Worm (Caenorhabditis elegans) whole organism, late embryonic: ENCODE data around the gene mob-4.

Experiments
- hlh-13 ChIP-seq: fragments of 200-800 bp; sonication (Bioruptor generic); optimal IDR thresholded peaks from 2 replicates; lab custom pipeline; 2018; ENCODE audit warnings: mild to moderate bottlenecking, missing genetic modification characterization, missing compliant biosample characterization
- npax-4 ChIP-seq: sonication (generic microtip); optimal IDR thresholded peaks from 2 replicates; lab custom pipeline; 2016; ENCODE audit warnings: missing genetic modification characterization, missing compliant biosample characterization

ce11 chrIII:8247051-8247450 lies 22.2 kb downstream of the mob-4 start, which contains the start of gene C02F5.13:
- TF ChIP-seq npax-4 (tag; lab: Kevin White, UChicago) (no peak), hlh-13 (no peak)
